Fruit fly (Drosophila melanogaster) whole organism, embryonic: Measurements from ENCODE around the gene CG7379.

ENCODE experiments used
- B-H1 ChIP-seq: fragments of 200-800 bp; sonication (Bioruptor generic); IDR thresholded peaks from 3 replicates; pipeline ENCODE4 v1.3.6; 2022; ENCODE audit warnings: missing biosample characterization, missing genetic modification characterization
- Bdp1 ChIP-seq: fragments of 200-800 bp; sonication (Bioruptor generic); optimal IDR thresholded peaks from 3 replicates; lab custom pipeline; 2016; ENCODE audit warnings: missing biosample characterization, missing genetic modification characterization
- Bteb2 ChIP-seq: fragments of 200-800 bp; sonication (Bioruptor generic); optimal IDR thresholded peaks from 2 replicates; lab custom pipeline; 2016; ENCODE audit warnings: missing biosample characterization, missing genetic modification characterization
- CG10147 ChIP-seq: fragments of 200-800 bp; sonication (Bioruptor generic); optimal IDR thresholded peaks from 2 replicates; lab custom pipeline; 2019; ENCODE audit warnings: missing biosample characterization, mild to moderate bottlenecking, missing genetic modification characterization, moderate library complexity
- CG10431 ChIP-seq: fragments of 200-800 bp; sonication (Bioruptor generic); optimal IDR thresholded peaks from 3 replicates; lab custom pipeline; 2018; ENCODE audit warnings: missing biosample characterization, mild to moderate bottlenecking, missing genetic modification characterization
- CG11085 ChIP-seq: fragments of 200-800 bp; sonication (Bioruptor generic); IDR thresholded peaks from 2 replicates; pipeline ENCODE4 v1.3.6; 2022; ENCODE audit warnings: missing biosample characterization, missing genetic modification characterization
- CG12219 ChIP-seq: fragments of 200-800 bp; sonication (Bioruptor generic); optimal IDR thresholded peaks from 3 replicates; lab custom pipeline; 2018; ENCODE audit warnings: missing biosample characterization, mild to moderate bottlenecking, missing genetic modification characterization
- CG12659 ChIP-seq: fragments of 200-800 bp; sonication (Bioruptor generic); optimal IDR thresholded peaks from 3 replicates; lab custom pipeline; 2017; ENCODE audit warnings: mild to moderate bottlenecking, missing biosample characterization, missing genetic modification reagents, missing genetic modification characterization
- CG14965 ChIP-seq: fragments of 200-800 bp; sonication (Bioruptor generic); optimal IDR thresholded peaks from 2 replicates; lab custom pipeline; 2016; ENCODE audit warnings: missing biosample characterization, missing genetic modification characterization, borderline replicate concordance
- CG1647 ChIP-seq: fragments of 200-800 bp; sonication (Bioruptor generic); optimal IDR thresholded peaks from 3 replicates; lab custom pipeline; 2016; ENCODE audit warnings: missing biosample characterization, missing genetic modification characterization
- CG17385 ChIP-seq: fragments of 200-800 bp; sonication (Bioruptor generic); optimal IDR thresholded peaks from 3 replicates; lab custom pipeline; 2018; ENCODE audit warnings: missing biosample characterization, mild to moderate bottlenecking, missing genetic modification characterization
- CG17612 ChIP-seq: fragments of 200-800 bp; sonication (Bioruptor generic); IDR thresholded peaks from 2 replicates; pipeline ENCODE4 v1.3.6; 2022; ENCODE audit warnings: missing biosample characterization, missing genetic modification characterization
- CG17912 ChIP-seq: fragments of 200-800 bp; sonication (Bioruptor generic); optimal IDR thresholded peaks from 2 replicates; lab custom pipeline; 2018; ENCODE audit warnings: missing biosample characterization, mild to moderate bottlenecking, missing genetic modification characterization
- CG2875 ChIP-seq: fragments of 200-800 bp; sonication (Bioruptor generic); optimal IDR thresholded peaks from 2 replicates; lab custom pipeline; 2017; ENCODE audit warnings: missing biosample characterization, mild to moderate bottlenecking, missing genetic modification characterization, missing genetic modification reagents
- CG2889 ChIP-seq: fragments of 200-800 bp; sonication (Bioruptor generic); IDR thresholded peaks from 3 replicates; pipeline ENCODE4 v1.3.6; 2022; ENCODE audit warnings: missing biosample characterization, missing genetic modification characterization
- CG30020 ChIP-seq: fragments of 200-800 bp; optimal IDR thresholded peaks from 2 replicates; lab custom pipeline; 2019; ENCODE audit warnings: missing biosample characterization, mild to moderate bottlenecking, missing genetic modification characterization, moderate library complexity
- CG34376 ChIP-seq: fragments of 200-800 bp; sonication (Bioruptor generic); optimal IDR thresholded peaks from 2 replicates; lab custom pipeline; 2018; ENCODE audit warnings: missing biosample characterization, mild to moderate bottlenecking, missing genetic modification characterization
- CG5953 ChIP-seq: fragments of 200-800 bp; sonication (Bioruptor generic); IDR thresholded peaks from 2 replicates; pipeline ENCODE4 v1.3.6; 2022; ENCODE audit warnings: missing biosample characterization, missing genetic modification characterization
- CG6791 ChIP-seq: fragments of 200-800 bp; sonication (Bioruptor generic); IDR thresholded peaks from 3 replicates; pipeline ENCODE4 v1.3.6; 2022; ENCODE audit warnings: missing biosample characterization, missing genetic modification characterization; ENCODE audit not compliant: partially characterized antibody
- CG7372 ChIP-seq: fragments of 200-800 bp; sonication (Bioruptor generic); IDR thresholded peaks from 2 replicates; pipeline ENCODE4 v1.3.6; 2022; ENCODE audit warnings: missing biosample characterization, missing genetic modification characterization
- CG8765 ChIP-seq: fragments of 200-800 bp; sonication (Bioruptor generic); IDR thresholded peaks from 2 replicates; pipeline ENCODE4 v1.3.6; 2022; ENCODE audit warnings: missing biosample characterization, missing genetic modification characterization
- D19B ChIP-seq: fragments of 200-800 bp; sonication (Bioruptor generic); optimal IDR thresholded peaks from 2 replicates; lab custom pipeline; 2017; ENCODE audit warnings: missing biosample characterization, mild to moderate bottlenecking, missing genetic modification characterization
- Deaf1 ChIP-seq: fragments of 200-800 bp; optimal IDR thresholded peaks from 3 replicates; lab custom pipeline; 2019; ENCODE audit warnings: missing biosample characterization, mild to moderate bottlenecking, missing genetic modification characterization, moderate library complexity
- Lim3 ChIP-seq: fragments of 200-800 bp; sonication (Bioruptor generic); IDR thresholded peaks from 2 replicates; pipeline ENCODE4 v1.3.6; 2022; ENCODE audit warnings: missing biosample characterization, missing genetic modification characterization
- Nf-YB ChIP-seq: fragments of 200-800 bp; sonication (Bioruptor generic); optimal IDR thresholded peaks from 3 replicates; lab custom pipeline; 2019; ENCODE audit warnings: missing biosample characterization, mild to moderate bottlenecking, missing genetic modification characterization, moderate library complexity
- Oaz ChIP-seq: fragments of 200-800 bp; sonication (Bioruptor generic); IDR thresholded peaks from 2 replicates; pipeline ENCODE4 v1.3.6; 2022; ENCODE audit warnings: missing biosample characterization, missing genetic modification characterization
- Ssrp ChIP-seq: fragments of 200-800 bp; sonication (Bioruptor generic); optimal IDR thresholded peaks from 2 replicates; lab custom pipeline; 2018; ENCODE audit warnings: missing biosample characterization, mild to moderate bottlenecking, missing genetic modification characterization, moderate library complexity
- az2 ChIP-seq: fragments of 200-800 bp; sonication (Bioruptor generic); optimal IDR thresholded peaks from 3 replicates; lab custom pipeline; 2016; ENCODE audit warnings: missing biosample characterization, missing genetic modification characterization
- bsh ChIP-seq, 2 experiments: fragments of 200-800 bp; sonication (Bioruptor generic); optimal IDR thresholded peaks; 2 replicates each; lab custom pipeline; 2017 to 2018; ENCODE audit warnings: mild to moderate bottlenecking in 2 of 2, missing biosample characterization in 2 of 2, missing genetic modification characterization in 2 of 2, moderate library complexity in 1 of 2
- chm ChIP-seq: fragments of 200-800 bp; sonication (Bioruptor generic); IDR thresholded peaks from 2 replicates; pipeline ENCODE4 v1.3.6; 2022; ENCODE audit warnings: missing biosample characterization, missing genetic modification characterization
- ci ChIP-seq: fragments of 200-800 bp; sonication (Bioruptor generic); IDR thresholded peaks from 3 replicates; pipeline ENCODE4 v1.3.6; 2022; ENCODE audit warnings: missing biosample characterization, missing genetic modification characterization
- corto ChIP-seq: fragments of 200-800 bp; sonication (Bioruptor generic); optimal IDR thresholded peaks from 2 replicates; lab custom pipeline; 2016; ENCODE audit warnings: missing biosample characterization, mild to moderate bottlenecking, missing genetic modification characterization, moderate library complexity
- cwo ChIP-seq: fragments of 200-800 bp; sonication (Bioruptor generic); optimal IDR thresholded peaks from 3 replicates; lab custom pipeline; 2017; ENCODE audit warnings: missing biosample characterization, missing genetic modification characterization, mild to moderate bottlenecking, moderate library complexity, missing genetic modification reagents
- grau ChIP-seq: fragments of 200-800 bp; optimal IDR thresholded peaks from 3 replicates; lab custom pipeline; 2019; ENCODE audit warnings: missing biosample characterization, mild to moderate bottlenecking, missing genetic modification characterization, moderate library complexity
- gsb-n ChIP-seq: fragments of 200-800 bp; sonication (Bioruptor generic); optimal IDR thresholded peaks from 3 replicates; lab custom pipeline; 2018; ENCODE audit warnings: missing biosample characterization, mild to moderate bottlenecking, missing genetic modification characterization
- gt ChIP-seq: fragments of 200-800 bp; sonication (Bioruptor generic); IDR thresholded peaks from 2 replicates; pipeline ENCODE4 v1.3.6; 2022; ENCODE audit warnings: missing biosample characterization, missing genetic modification characterization
- kay ChIP-seq: fragments of 200-800 bp; sonication (Bioruptor generic); optimal IDR thresholded peaks from 2 replicates; lab custom pipeline; 2016; ENCODE audit warnings: missing biosample characterization, missing genetic modification characterization
- kni ChIP-seq: fragments of 200-800 bp; sonication (Bioruptor generic); optimal IDR thresholded peaks from 3 replicates; lab custom pipeline; 2017; ENCODE audit warnings: mild to moderate bottlenecking, missing biosample characterization, missing genetic modification reagents, missing genetic modification characterization
- lilli ChIP-seq: fragments of 200-800 bp; sonication (Bioruptor generic); optimal IDR thresholded peaks from 3 replicates; lab custom pipeline; 2016; ENCODE audit warnings: missing biosample characterization, missing genetic modification characterization
- mirr ChIP-seq: fragments of 200-800 bp; sonication (Bioruptor generic); optimal IDR thresholded peaks from 3 replicates; lab custom pipeline; 2018; ENCODE audit warnings: missing biosample characterization, mild to moderate bottlenecking, missing genetic modification characterization
- oc ChIP-seq: fragments of 200-800 bp; sonication (Bioruptor generic); optimal IDR thresholded peaks from 2 replicates; lab custom pipeline; 2018; ENCODE audit warnings: missing biosample characterization, mild to moderate bottlenecking, missing genetic modification characterization, moderate library complexity
- pb ChIP-seq: fragments of 200-800 bp; sonication (Bioruptor generic); optimal IDR thresholded peaks from 3 replicates; lab custom pipeline; 2016; ENCODE audit warnings: missing biosample characterization, missing genetic modification characterization
- pfk ChIP-seq: fragments of 200-800 bp; sonication (Bioruptor generic); optimal IDR thresholded peaks from 2 replicates; lab custom pipeline; 2018; ENCODE audit warnings: missing biosample characterization, mild to moderate bottlenecking, missing genetic modification characterization, moderate library complexity
- pzg ChIP-seq: fragments of 200-800 bp; sonication (Bioruptor generic); optimal IDR thresholded peaks from 3 replicates; lab custom pipeline; 2018; ENCODE audit warnings: missing biosample characterization, mild to moderate bottlenecking, missing genetic modification characterization, moderate library complexity
- sna ChIP-seq: fragments of 200-800 bp; sonication (Bioruptor generic); IDR thresholded peaks from 2 replicates; pipeline ENCODE4 v1.3.6; 2022; ENCODE audit warnings: missing biosample characterization, missing genetic modification characterization; ENCODE audit not compliant: partially characterized antibody
- tgo ChIP-seq: fragments of 200-800 bp; sonication (Bioruptor generic); IDR thresholded peaks from 3 replicates; pipeline ENCODE4 v1.3.6; 2022; ENCODE audit warnings: missing biosample characterization, missing genetic modification characterization
- wek ChIP-seq: fragments of 200-800 bp; sonication (Bioruptor generic); optimal IDR thresholded peaks from 3 replicates; lab custom pipeline; 2018; ENCODE audit warnings: missing biosample characterization, mild to moderate bottlenecking, missing genetic modification characterization, moderate library complexity

Gene CG7379

DNA sequence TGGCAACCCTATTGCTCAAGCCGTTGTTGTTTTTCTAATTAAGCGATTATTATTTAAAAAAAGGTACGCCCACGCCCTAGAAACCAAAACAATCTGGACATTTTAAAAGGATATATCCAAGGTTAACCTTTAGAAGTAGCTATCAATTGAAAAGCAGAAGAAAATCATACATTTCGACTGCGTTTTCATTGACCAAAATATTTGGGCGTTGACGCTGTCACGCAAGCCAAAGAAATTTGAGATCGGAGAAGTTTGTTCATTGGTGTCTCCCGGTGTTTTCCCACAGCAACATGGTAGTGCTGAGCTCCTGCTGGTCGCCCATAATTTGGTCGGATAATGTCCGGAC is 3.1 kb downstream of the CG7379 start, which contains the start of gene pasi1 (continued):
- TF ChIP-seq Bteb2 (GFP tag; lab: Kevin White, UChicago) (no peak), Bdp1 (no peak), CG6791 (GFP tag; lab: Robert Waterston, UW) (peak; percentile 60; the same call in 1 of the 3 replicates)

DNA sequence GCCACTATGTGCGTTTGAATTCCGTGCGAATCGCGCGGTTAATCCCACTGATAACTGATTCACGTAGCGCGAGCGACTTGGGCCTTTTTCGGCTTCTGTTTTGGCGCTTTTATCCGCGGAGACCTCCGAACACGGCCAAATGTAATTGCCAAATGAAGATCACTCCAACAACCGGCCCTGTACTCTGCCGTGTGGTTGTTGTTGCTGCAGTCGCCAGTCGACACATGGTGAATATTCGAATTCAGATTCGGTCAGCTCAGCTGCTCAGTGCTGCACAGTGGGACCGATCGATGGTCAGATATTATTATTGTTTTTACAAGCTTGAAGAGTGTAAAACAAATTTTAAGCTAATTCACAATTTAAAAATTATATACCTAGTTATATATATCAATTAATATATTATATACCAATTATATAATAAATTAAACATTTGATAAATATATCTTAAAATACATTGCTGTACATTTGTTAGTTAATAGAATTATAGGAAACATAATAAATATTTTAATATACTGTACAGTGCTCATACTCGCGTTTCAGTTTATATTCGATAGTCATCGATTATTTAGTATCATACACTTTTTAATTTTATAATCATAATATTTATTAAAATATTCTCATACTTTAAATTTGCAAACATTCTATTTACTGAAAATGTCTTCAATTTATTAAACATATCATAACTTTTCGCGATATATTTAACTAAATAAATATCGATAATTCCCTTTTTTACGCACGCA is 3.6 kb downstream of the CG7379 start, which contains the start of gene CG43102:
Gene CG43102 (minus strand): TSS at position 156 of the 740 bp plus-strand sequence.
- TF ChIP-seq CG8765 (GFP tag; lab: Robert Waterston, UW) (peak; percentile 16; the same call in 1 of the 2 replicates), wek (GFP tag; lab: Kevin White, UChicago) (peak; percentile 58), Deaf1 (peak; percentile 60), B-H1 (peak; percentile 64; the same call in 2 of the 3 replicates), bsh (GFP tag; optimal IDR thresholded peaks at IDR 0.05; lab: Kevin White, UChicago) (peak; percentile 39 to 68), CG2875 (GFP tag; lab: Kevin White, UChicago) (peak; percentile 18), CG14965 (GFP tag; lab: Kevin White, UChicago) (no peak), mirr (GFP tag; lab: Kevin White, UChicago) (peak; percentile 55), CG30020 (peak; percentile 60), lilli (peak; percentile 65), CG17912 (GFP tag; lab: Kevin White, UChicago) (peak; percentile 12), CG2889 (GFP tag; lab: Robert Waterston, UW) (peak; percentile 56; the same call in 2 of the 3 replicates), corto (no peak), CG10431 (GFP tag; lab: Kevin White, UChicago) (peak; percentile 22), grau (tag; lab: Kevin White, UChicago) (peak; percentile 78), gt (GFP tag; lab: Robert Waterston, UW) (no peak), CG12659 (GFP tag; lab: Kevin White, UChicago) (peak; percentile 62), pzg (GFP tag; lab: Kevin White, UChicago) (peak; percentile 21), Nf-YB (GFP tag; lab: Kevin White, UChicago) (peak; percentile 36), CG17385 (GFP tag; lab: Kevin White, UChicago) (peak; percentile 67), kay (GFP tag; lab: Kevin White, UChicago) (peak; percentile 11), Ssrp (tag; lab: Kevin White, UChicago) (peak; percentile 32), pfk (peak; percentile 7), sna (GFP tag; lab: Robert Waterston, UW) (peak; percentile 86), CG5953 (GFP tag; lab: Robert Waterston, UW) (peak; percentile 82), ci (GFP tag; lab: Robert Waterston, UW) (peak; percentile 82), Oaz (no peak), az2 (GFP tag; lab: Kevin White, UChicago) (peak; percentile 72), CG11085 (GFP tag; lab: Robert Waterston, UW) (no peak), CG1647 (GFP tag; lab: Kevin White, UChicago) (peak; percentile 15), cwo (GFP tag; lab: Kevin White, UChicago) (peak; percentile 9), kni (GFP tag; lab: Kevin White, UChicago) (peak; percentile 20), tgo (peak; percentile 75), CG34376 (GFP tag; lab: Kevin White, UChicago) (peak; percentile 49), CG17612 (GFP tag; lab: Robert Waterston, UW) (0 out of 2 replicates have a peak, but pooled peaks have one; percentile 38), CG12219 (GFP tag; lab: Kevin White, UChicago) (peak; percentile 33), chm (GFP tag; lab: Robert Waterston, UW) (peak; percentile 54; the same call in 1 of the 2 replicates), pb (peak; percentile 46), D19B (peak; percentile 30), gsb-n (tag; lab: Kevin White, UChicago) (peak; percentile 60), CG7372 (peak; percentile 69), Lim3 (GFP tag; lab: Robert Waterston, UW) (no peak), oc (peak; percentile 58), CG10147 (GFP tag; lab: Kevin White, UChicago) (no peak)
